Worm (Caenorhabditis elegans) whole organism, L4/young adult: ENCODE results near the gene K04F1.8.

ENCODE experiments used
- W03F9.2 ChIP-seq: fragments of 150-350 bp; optimal IDR thresholded peaks from 2 replicates; lab custom pipeline; 2014; ENCODE audit warnings: missing biosample characterization, missing genetic modification characterization
- dao-5 ChIP-seq: sonication (generic microtip); optimal IDR thresholded peaks from 2 replicates; lab custom pipeline; 2016; ENCODE audit warnings: missing genotype, missing genetic modification characterization, moderate library complexity, missing compliant biosample characterization
- him-1 ChIP-seq: sonication (generic microtip); optimal IDR thresholded peaks from 2 replicates; lab custom pipeline; 2016; ENCODE audit warnings: missing genotype, missing genetic modification reagents, missing genetic modification characterization, missing compliant biosample characterization

Gene K04F1.8

ce11 chrV:1699228-1699795, 32.3 kb downstream of the K04F1.8 start:
- TF ChIP-seq W03F9.2: no peak
- TF ChIP-seq him-1 (tag; lab: Kevin White, UChicago): no peak
- no peak for TF ChIP-seq dao-5

DNA sequence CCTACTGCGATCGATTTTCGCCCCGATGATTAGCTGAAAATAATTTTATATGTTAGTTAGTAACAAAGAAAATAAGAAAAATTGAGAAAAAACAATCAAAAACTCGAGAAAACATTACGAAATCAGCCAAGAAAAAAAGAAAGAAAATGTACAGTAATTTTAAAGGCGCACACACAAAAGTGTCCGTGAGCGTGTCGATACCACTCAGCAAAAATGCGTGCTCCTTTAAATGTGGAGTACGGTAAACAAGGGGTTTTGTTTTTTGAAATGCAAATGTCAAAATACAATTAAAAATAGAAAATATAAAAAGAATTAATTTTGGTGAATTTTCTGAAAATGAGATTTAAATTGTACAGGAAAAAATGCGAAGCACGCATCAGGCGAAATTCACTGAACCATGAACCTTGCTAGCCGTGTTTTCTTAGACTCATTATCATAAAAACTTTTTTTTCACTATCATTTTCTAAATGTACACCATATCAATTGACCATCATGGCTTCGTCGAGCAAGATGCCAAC, 34.6 kb downstream of the K04F1.8 start, which contains the start of gene srw-90:
TSS of gene srw-90 (plus strand) at position 468 of the 518 bp plus-strand sequence.
- TF ChIP-seq dao-5: no peak
- TF ChIP-seq him-1 (tag; lab: Kevin White, UChicago): no peak
- no peak for TF ChIP-seq W03F9.2

DNA sequence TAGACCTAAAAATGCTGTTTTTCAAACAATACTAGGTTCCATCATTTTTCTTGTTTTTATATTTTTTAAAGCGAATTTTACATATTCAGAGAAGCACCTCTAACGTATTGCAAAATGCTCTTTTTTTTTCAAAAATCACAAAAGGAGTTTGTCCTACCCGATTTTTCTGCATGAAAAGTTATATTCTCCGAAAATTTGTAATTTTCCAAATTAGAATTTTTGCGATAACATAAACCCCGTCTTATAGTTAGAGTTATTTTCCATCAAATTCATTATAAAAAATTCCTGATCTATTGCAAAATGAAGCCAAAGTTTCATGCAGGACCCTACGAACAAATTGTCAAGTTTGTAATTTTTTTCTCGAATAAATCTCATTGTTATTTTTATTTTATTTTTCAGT, 41.4 kb downstream of the K04F1.8 start, which contains the start of gene srw-99:
TSS of gene srw-99 (plus strand) at position 301 of the 400 bp plus-strand sequence.
- TF ChIP-seq W03F9.2 (no peak), dao-5 (no peak), him-1 (tag; lab: Kevin White, UChicago) (no peak)

DNA sequence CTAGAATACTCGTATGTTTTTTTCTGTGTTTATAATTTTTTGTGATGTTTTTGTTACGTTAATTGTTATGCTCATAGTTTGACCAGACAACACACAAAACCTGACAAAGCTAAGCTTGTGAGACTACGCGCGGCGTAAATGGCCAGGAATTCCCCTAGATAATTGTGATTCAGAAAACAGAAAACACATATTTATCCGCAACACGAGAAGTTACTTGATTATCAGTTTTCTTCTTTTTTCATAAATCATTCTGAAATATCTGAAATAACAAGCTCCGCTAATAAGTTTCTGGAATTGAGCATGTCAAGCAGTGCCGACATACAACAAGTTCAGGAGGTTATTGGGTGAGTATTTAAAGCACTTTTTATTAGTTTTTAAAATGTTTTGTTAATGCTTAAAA, 43.9 kb downstream of the K04F1.8 start, which contains the start of gene srw-100:
TSS of gene srw-100 (plus strand) at position 301 of the 400 bp plus-strand sequence.
- no peak for TF ChIP-seq dao-5
- no peak for TF ChIP-seq W03F9.2
- no peak for TF ChIP-seq him-1 (tag; lab: Kevin White, UChicago)

DNA sequence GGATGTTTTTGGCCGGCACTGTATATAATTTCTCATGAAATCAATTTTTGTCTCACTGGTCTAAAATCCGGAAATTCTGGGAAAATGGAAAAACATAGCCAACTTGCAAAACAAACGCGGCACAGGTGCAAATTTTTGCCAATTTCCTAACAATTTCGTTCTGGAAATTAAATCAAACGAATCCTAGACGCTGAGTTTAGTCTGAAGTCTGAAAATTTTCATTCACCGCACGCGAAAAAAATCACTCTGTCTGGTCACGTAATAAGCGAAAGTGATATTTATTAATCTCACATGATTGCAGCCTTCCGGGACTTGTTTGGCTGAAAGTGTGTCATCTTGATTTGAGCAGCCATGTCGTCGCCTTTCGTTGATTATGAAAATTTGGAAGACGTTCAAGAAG, 49.9 kb downstream of the K04F1.8 start, which contains the start of gene srw-103:
TSS of gene srw-103 (plus strand) at position 301 of the 400 bp plus-strand sequence.
- TF ChIP-seq him-1 (tag; lab: Kevin White, UChicago): no peak
- TF ChIP-seq W03F9.2: no peak
- no peak for TF ChIP-seq dao-5
